Worm (Caenorhabditis elegans) whole organism, L3 larva: ENCODE results near the gene F49C12.9.
"Not testable (repeated sequence)": the region's sequence is repeated elsewhere in the genome, so short reads cannot be mapped to it uniquely, and the experiment has no call there.

Experiments used
- egl-27 ChIP-seq: sonication (generic microtip); optimal IDR thresholded peaks from 4 replicates; lab custom pipeline; 2017; ENCODE audit warnings: missing biosample characterization, missing genetic modification reagents, missing genetic modification characterization
- elt-3 ChIP-seq, 3 experiments: fragments of 150-350 bp in 1 of 3; sonication (generic microtip) in 2 of 3; optimal IDR thresholded peaks; 2 replicates in 2 of 3; 4 replicates in 1 of 3; lab custom pipeline; 2014 to 2017; ENCODE audit warnings: missing biosample characterization in 3 of 3, missing genetic modification characterization in 3 of 3
- fkh-10 ChIP-seq: sonication (generic microtip); optimal IDR thresholded peaks from 2 replicates; lab custom pipeline; 2017; ENCODE audit warnings: missing biosample characterization, missing genetic modification reagents, missing genetic modification characterization
- jun-1 ChIP-seq: fragments of 150-350 bp; optimal IDR thresholded peaks from 2 replicates; lab custom pipeline; 2014; ENCODE audit warnings: missing biosample characterization, missing genetic modification reagents, missing genetic modification characterization
- nfya-1 ChIP-seq: sonication (generic microtip); optimal IDR thresholded peaks from 2 replicates; lab custom pipeline; 2017; ENCODE audit warnings: missing genetic modification characterization, mild to moderate bottlenecking, missing compliant biosample characterization, antibody characterized with exemption, moderate library complexity; ENCODE audit not compliant: insufficient read depth
- pqm-1 ChIP-seq: fragments of 150-350 bp; optimal IDR thresholded peaks from 2 replicates; lab custom pipeline; 2017; ENCODE audit warnings: missing biosample characterization, missing genetic modification characterization, inconsistent platforms
- sea-2 ChIP-seq: fragments of 150-350 bp; sonication (generic microtip); optimal IDR thresholded peaks from 4 replicates; lab custom pipeline; 2014; ENCODE audit warnings: missing biosample characterization, missing genetic modification reagents, missing genetic modification characterization
- unc-62 ChIP-seq: fragments of 150-350 bp; sonication (generic microtip); optimal IDR thresholded peaks from 4 replicates; lab custom pipeline; 2014; ENCODE audit warnings: missing biosample characterization, missing genetic modification reagents, missing genetic modification characterization
- ztf-11 ChIP-seq: fragments of 150-350 bp; optimal IDR thresholded peaks from 2 replicates; lab custom pipeline; 2014; ENCODE audit warnings: missing biosample characterization, missing genetic modification characterization

ce11 chrIV:9286305-9286704 is 29.7 kb downstream of the F49C12.9 start, which contains the start of gene nhr-267:
- not testable (repeated sequence) for TF ChIP-seq fkh-10; egl-27 (tag; lab: Kevin White, UChicago); unc-62 (GFP tag; lab: Kevin White, UChicago); nfya-1; elt-3 (tag; optimal IDR thresholded peaks at IDR 0.05; lab: Kevin White, UChicago); sea-2 (GFP tag; lab: Kevin White, UChicago); pqm-1 (tag; lab: Kevin White, UChicago); ztf-11; jun-1 (tag; lab: Kevin White, UChicago)
